Worm (Caenorhabditis elegans) whole organism, late embryonic: ENCODE measurements around the gene T24A6.20.

ENCODE experiments used
- K02D7.2 ChIP-seq: sonication (generic microtip); optimal IDR thresholded peaks from 2 replicates; lab custom pipeline; 2017; ENCODE audit warnings: mild to moderate bottlenecking, missing genetic modification characterization, missing compliant biosample characterization
- T23F11.4 ChIP-seq: fragments of 200-800 bp; sonication (Bioruptor generic); optimal IDR thresholded peaks from 2 replicates; lab custom pipeline; 2018; ENCODE audit warnings: mild to moderate bottlenecking, missing genetic modification characterization, missing compliant biosample characterization
- Y22D7AL.16 ChIP-seq: sonication (generic microtip); optimal IDR thresholded peaks from 2 replicates; lab custom pipeline; 2016; ENCODE audit warnings: missing genetic modification characterization, missing compliant biosample characterization
- ama-1 ChIP-seq: fragments of 150-350 bp; optimal IDR thresholded peaks from 2 replicates; lab custom pipeline; 2014
- ceh-14 ChIP-seq: sonication (generic microtip); optimal IDR thresholded peaks from 2 replicates; lab custom pipeline; 2016; ENCODE audit warnings: missing genotype, missing genetic modification characterization, missing compliant biosample characterization
- ceh-18 ChIP-seq: sonication (generic microtip); optimal IDR thresholded peaks from 2 replicates; lab custom pipeline; 2016; ENCODE audit warnings: missing genetic modification characterization, missing compliant biosample characterization
- ceh-19 ChIP-seq: fragments of 200-800 bp; sonication (Bioruptor generic); optimal IDR thresholded peaks from 2 replicates; lab custom pipeline; 2018; ENCODE audit warnings: mild to moderate bottlenecking, missing genetic modification characterization, missing compliant biosample characterization
- ceh-22 ChIP-seq: sonication (generic microtip); optimal IDR thresholded peaks from 2 replicates; lab custom pipeline; 2017; ENCODE audit warnings: missing biosample characterization, missing genetic modification characterization
- ceh-24 ChIP-seq: sonication (generic microtip); optimal IDR thresholded peaks from 2 replicates; lab custom pipeline; 2016; ENCODE audit warnings: mild to moderate bottlenecking, missing genetic modification characterization, missing compliant biosample characterization
- ceh-30 ChIP-seq: fragments of 150-350 bp; optimal IDR thresholded peaks from 2 replicates; lab custom pipeline; 2014; ENCODE audit warnings: missing biosample characterization, missing genetic modification characterization
- ceh-31 ChIP-seq: sonication (generic microtip); optimal IDR thresholded peaks from 2 replicates; lab custom pipeline; 2016; ENCODE audit warnings: missing genetic modification characterization, missing compliant biosample characterization
- ceh-48 ChIP-seq: sonication (generic microtip); optimal IDR thresholded peaks from 2 replicates; lab custom pipeline; 2016; ENCODE audit warnings: missing genetic modification characterization, inconsistent platforms, missing compliant biosample characterization
- ceh-6 ChIP-seq: fragments of 200-800 bp; sonication (Bioruptor generic); optimal IDR thresholded peaks from 2 replicates; lab custom pipeline; 2018; ENCODE audit warnings: mild to moderate bottlenecking, missing genetic modification characterization, missing compliant biosample characterization
- dve-1 ChIP-seq: sonication (generic microtip); optimal IDR thresholded peaks from 2 replicates; lab custom pipeline; 2017; ENCODE audit warnings: antibody characterized with exemption, mild to moderate bottlenecking, missing genetic modification characterization, missing compliant biosample characterization
- elt-2 ChIP-seq: sonication (generic microtip); optimal IDR thresholded peaks from 2 replicates; lab custom pipeline; 2016; ENCODE audit warnings: missing genetic modification reagents, missing genetic modification characterization, missing compliant biosample characterization
- ets-4 ChIP-seq: sonication (generic microtip); optimal IDR thresholded peaks from 2 replicates; lab custom pipeline; 2016; ENCODE audit warnings: missing genetic modification characterization, missing compliant biosample characterization
- eyg-1 ChIP-seq: sonication (generic microtip); optimal IDR thresholded peaks from 2 replicates; lab custom pipeline; 2016; ENCODE audit warnings: missing genotype, missing genetic modification characterization, missing compliant biosample characterization
- fax-1 ChIP-seq: sonication (generic microtip); optimal IDR thresholded peaks from 2 replicates; lab custom pipeline; 2016; ENCODE audit warnings: missing genotype, missing genetic modification characterization, missing compliant biosample characterization
- fkh-10 ChIP-seq: fragments of 150-350 bp; optimal IDR thresholded peaks from 2 replicates; lab custom pipeline; 2014; ENCODE audit warnings: missing biosample characterization, missing genetic modification reagents, missing genetic modification characterization
- fkh-6 ChIP-seq: sonication (generic microtip); optimal IDR thresholded peaks from 2 replicates; lab custom pipeline; 2016; ENCODE audit warnings: missing genetic modification characterization, missing compliant biosample characterization
- gmeb-2 ChIP-seq: sonication (generic microtip); optimal IDR thresholded peaks from 2 replicates; lab custom pipeline; 2016; ENCODE audit warnings: missing genetic modification characterization, inconsistent platforms, missing compliant biosample characterization
- hlh-15 ChIP-seq: sonication (generic microtip); optimal IDR thresholded peaks from 2 replicates; lab custom pipeline; 2016; ENCODE audit warnings: missing genetic modification characterization, missing compliant biosample characterization
- hlh-6 ChIP-seq: sonication (generic microtip); optimal IDR thresholded peaks from 2 replicates; lab custom pipeline; 2016; ENCODE audit warnings: missing genotype, missing genetic modification characterization, missing compliant biosample characterization
- lim-6 ChIP-seq: sonication (generic microtip); optimal IDR thresholded peaks from 2 replicates; lab custom pipeline; 2016; ENCODE audit warnings: missing genetic modification characterization, missing compliant biosample characterization
- lin-11 ChIP-seq: fragments of 200-800 bp; sonication (Bioruptor generic); optimal IDR thresholded peaks from 2 replicates; lab custom pipeline; 2018; ENCODE audit warnings: mild to moderate bottlenecking, missing genetic modification characterization, missing compliant biosample characterization
- madf-2 ChIP-seq: sonication (generic microtip); optimal IDR thresholded peaks from 2 replicates; lab custom pipeline; 2017; ENCODE audit warnings: missing genetic modification characterization, missing compliant biosample characterization
- mec-3 ChIP-seq: sonication (generic microtip); optimal IDR thresholded peaks from 2 replicates; lab custom pipeline; 2016; ENCODE audit warnings: borderline replicate concordance, missing genetic modification characterization, missing compliant biosample characterization
- nfya-1 ChIP-seq: sonication (generic microtip); optimal IDR thresholded peaks from 2 replicates; lab custom pipeline; 2017; ENCODE audit warnings: missing genetic modification characterization, mild to moderate bottlenecking, missing compliant biosample characterization, antibody characterized with exemption, moderate library complexity
- nhr-11 ChIP-seq: fragments of 150-350 bp; optimal IDR thresholded peaks from 2 replicates; lab custom pipeline; 2014; ENCODE audit warnings: missing biosample characterization, missing genetic modification characterization
- nhr-232 ChIP-seq: sonication (generic microtip); optimal IDR thresholded peaks from 2 replicates; lab custom pipeline; 2016; ENCODE audit warnings: missing genetic modification characterization, missing compliant biosample characterization
- npax-4 ChIP-seq: sonication (generic microtip); optimal IDR thresholded peaks from 2 replicates; lab custom pipeline; 2016; ENCODE audit warnings: missing genetic modification characterization, missing compliant biosample characterization
- pat-9 ChIP-seq: fragments of 200-800 bp; sonication (Bioruptor generic); optimal IDR thresholded peaks from 2 replicates; lab custom pipeline; 2018; ENCODE audit warnings: mild to moderate bottlenecking, missing genetic modification characterization, moderate library complexity, missing compliant biosample characterization
- pax-1 ChIP-seq: fragments of 150-350 bp; optimal IDR thresholded peaks from 2 replicates; lab custom pipeline; 2014; ENCODE audit warnings: missing biosample characterization, missing genetic modification characterization
- pha-2 ChIP-seq: sonication (generic microtip); optimal IDR thresholded peaks from 2 replicates; lab custom pipeline; 2017; ENCODE audit warnings: mild to moderate bottlenecking, missing genetic modification characterization, missing compliant biosample characterization
- pqm-1 ChIP-seq: sonication (generic microtip); optimal IDR thresholded peaks from 2 replicates; lab custom pipeline; 2016; ENCODE audit warnings: missing genetic modification characterization, missing compliant biosample characterization
- ref-2 ChIP-seq: sonication (generic microtip); optimal IDR thresholded peaks from 2 replicates; lab custom pipeline; 2016; ENCODE audit warnings: missing genetic modification characterization, missing compliant biosample characterization
- rnt-1 ChIP-seq: sonication (generic microtip); optimal IDR thresholded peaks from 2 replicates; lab custom pipeline; 2016; ENCODE audit warnings: missing genetic modification characterization, missing compliant biosample characterization
- sox-2 ChIP-seq: fragments of 200-800 bp; sonication (Bioruptor generic); IDR thresholded peaks from 2 replicates; pipeline ENCODE4 v1.3.6; 2022; ENCODE audit warnings: missing genetic modification reagents, missing genetic modification characterization, missing compliant biosample characterization
- tbx-2 ChIP-seq: sonication (generic microtip); optimal IDR thresholded peaks from 2 replicates; lab custom pipeline; 2016; ENCODE audit warnings: missing genetic modification characterization, missing compliant biosample characterization
- tbx-7 ChIP-seq: sonication (generic microtip); optimal IDR thresholded peaks from 2 replicates; lab custom pipeline; 2016; ENCODE audit warnings: missing genotype, missing genetic modification characterization, missing compliant biosample characterization
- ttx-3 ChIP-seq: sonication (generic microtip); optimal IDR thresholded peaks from 2 replicates; lab custom pipeline; 2016; ENCODE audit warnings: missing genetic modification reagents, missing genetic modification characterization, missing compliant biosample characterization
- unc-86 ChIP-seq: sonication (generic microtip); optimal IDR thresholded peaks from 2 replicates; lab custom pipeline; 2016; ENCODE audit warnings: missing genetic modification characterization, missing compliant biosample characterization
- ztf-16 ChIP-seq: sonication (generic microtip); optimal IDR thresholded peaks from 2 replicates; lab custom pipeline; 2017; ENCODE audit warnings: missing genetic modification characterization, missing compliant biosample characterization

Gene T24A6.20

ce11 chrV:3581034-3581433 lies 28.1 kb downstream of the T24A6.20 start:
- TF ChIP-seq hlh-6 (tag; lab: Kevin White, UChicago) = no peak
- no peak for TF ChIP-seq npax-4 (tag; lab: Kevin White, UChicago)
- no peak for TF ChIP-seq madf-2 (tag; lab: Kevin White, UChicago)
- no peak for TF ChIP-seq ceh-30 (tag; lab: Kevin White, UChicago)
- TF ChIP-seq ceh-14 (tag; lab: Kevin White, UChicago) = no peak
- no peak for TF ChIP-seq T23F11.4 (GFP tag; lab: Kevin White, UChicago)
- no peak for TF ChIP-seq pqm-1
- no peak for TF ChIP-seq ceh-18
- no peak for TF ChIP-seq eyg-1
- TF ChIP-seq lim-6 (tag; lab: Kevin White, UChicago) = no peak
- no peak for TF ChIP-seq ttx-3 (tag; lab: Kevin White, UChicago)
- TF ChIP-seq sox-2 (GFP tag; lab: Robert Waterston, UW) = no peak
- TF ChIP-seq, all 69 proteins: peak for 0

DNA sequence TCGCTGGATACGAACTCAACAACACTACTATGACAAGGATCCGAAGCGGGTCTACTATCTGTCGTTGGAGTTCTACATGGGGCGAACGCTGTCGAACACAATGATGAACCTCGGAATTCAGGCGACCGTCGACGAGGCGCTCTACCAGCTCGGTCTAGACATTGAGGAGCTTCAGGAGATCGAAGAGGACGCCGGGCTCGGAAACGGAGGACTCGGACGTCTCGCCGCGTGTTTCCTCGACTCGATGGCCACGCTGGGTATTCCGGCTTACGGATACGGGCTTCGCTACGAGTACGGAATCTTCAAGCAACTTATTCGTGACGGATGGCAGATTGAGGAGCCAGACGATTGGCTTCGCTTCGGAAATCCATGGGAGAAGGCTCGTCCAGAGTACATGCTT lies 28.7 kb downstream of the T24A6.20 start:
- TF ChIP-seq ama-1 (no peak), hlh-15 (no peak), K02D7.2 (tag; lab: Kevin White, UChicago) (no peak), ceh-22 (tag; lab: Kevin White, UChicago) (no peak), tbx-2 (tag; lab: Kevin White, UChicago) (no peak), ztf-16 (tag; lab: Kevin White, UChicago) (no peak), fkh-10 (GFP tag; lab: Kevin White, UChicago) (no peak), elt-2 (no peak), ceh-31 (no peak), mec-3 (no peak), ceh-18 (no peak), tbx-7 (no peak), pqm-1 (no peak), pat-9 (no peak), eyg-1 (no peak), nhr-232 (tag; lab: Kevin White, UChicago) (no peak), pax-1 (tag; lab: Kevin White, UChicago) (no peak)

DNA sequence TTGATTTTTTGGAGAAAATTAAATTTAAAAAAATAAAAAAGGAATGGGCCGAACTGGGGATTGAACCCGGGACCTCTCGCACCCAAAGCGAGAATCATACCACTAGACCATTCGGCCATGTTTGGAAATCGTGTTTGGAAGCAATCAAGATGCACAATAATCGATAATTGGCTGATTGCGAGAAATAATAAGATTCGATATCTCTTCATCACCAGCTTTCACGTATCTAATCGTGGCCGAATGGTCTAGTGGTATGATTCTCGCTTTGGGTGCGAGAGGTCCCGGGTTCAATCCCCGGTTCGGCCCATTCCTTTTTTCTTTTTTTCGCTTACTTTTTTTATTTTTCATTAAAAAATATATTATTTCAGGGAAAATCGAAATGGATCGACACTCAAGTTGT lies 29.2 kb downstream of the T24A6.20 start:
- TF ChIP-seq tbx-2 (tag; lab: Kevin White, UChicago) (no peak), eyg-1 (no peak), gmeb-2 (no peak), fkh-6 (tag; lab: Kevin White, UChicago) (no peak), ref-2 (tag; lab: Kevin White, UChicago) (no peak), nfya-1 (tag; lab: Kevin White, UChicago) (no peak), ceh-6 (GFP tag; lab: Kevin White, UChicago) (no peak), ets-4 (no peak), unc-86 (no peak), lin-11 (tag; lab: Kevin White, UChicago) (no peak), T23F11.4 (GFP tag; lab: Kevin White, UChicago) (no peak), ama-1 (no peak), dve-1 (no peak), elt-2 (no peak), madf-2 (tag; lab: Kevin White, UChicago) (no peak)

- no peak for TF ChIP-seq nhr-11 (tag; lab: Kevin White, UChicago)
- TF ChIP-seq nfya-1 (tag; lab: Kevin White, UChicago) = no peak
- no peak for TF ChIP-seq fkh-6 (tag; lab: Kevin White, UChicago)
- no peak for TF ChIP-seq mec-3
- TF ChIP-seq T23F11.4 (GFP tag; lab: Kevin White, UChicago) = no peak
- no peak for TF ChIP-seq pha-2
- no peak for TF ChIP-seq elt-2
- TF ChIP-seq ceh-19 (GFP tag; lab: Kevin White, UChicago) = no peak
- no peak for TF ChIP-seq ceh-18
- TF ChIP-seq ceh-30 (tag; lab: Kevin White, UChicago) = no peak
- no peak for TF ChIP-seq pax-1 (tag; lab: Kevin White, UChicago)
- no peak for TF ChIP-seq ceh-24 (tag; lab: Kevin White, UChicago)
- TF ChIP-seq nhr-232 (tag; lab: Kevin White, UChicago) = no peak
- no peak for TF ChIP-seq rnt-1
- no peak for TF ChIP-seq fax-1 (tag; lab: Kevin White, UChicago)
- no peak for TF ChIP-seq ceh-31
- no peak for TF ChIP-seq ceh-48 (tag; lab: Kevin White, UChicago)
- no peak for TF ChIP-seq Y22D7AL.16 (tag; lab: Kevin White, UChicago)
Measured at ce11 chrV:3582671-3583070, 29.7 kb downstream of the T24A6.20 start.
